Fruit fly (Drosophila melanogaster): Measurements from ENCODE around the gene PNKP.

DNA sequence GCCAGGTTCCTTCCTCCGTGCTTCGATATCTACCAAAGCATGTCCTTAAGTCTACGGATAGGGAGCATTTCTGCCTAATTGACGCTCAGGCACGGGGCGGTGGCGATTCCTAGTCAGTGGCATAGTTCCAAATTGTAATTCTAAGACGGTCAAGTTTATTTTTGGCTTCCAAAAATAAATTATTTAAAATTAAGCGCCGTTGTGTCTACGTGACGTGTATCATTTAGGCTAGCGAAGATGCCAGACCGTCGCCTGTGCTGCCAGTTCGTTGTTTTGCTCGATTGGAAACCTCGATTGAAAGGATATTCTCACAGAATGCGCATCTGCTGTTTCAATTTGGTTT lies 5.8 kb upstream of the PNKP start:
- no peak for TF ChIP-seq Hnf4 (GFP tag; optimal IDR thresholded peaks at IDR 0.05)
- TF ChIP-seq Rel (GFP tag; optimal IDR thresholded peaks at IDR 0.05), result no peak
- TF ChIP-seq Rel (tag; optimal IDR thresholded peaks at IDR 0.05), result no peak
- no peak for TF ChIP-seq OdsH (GFP tag; optimal IDR thresholded peaks at IDR 0.05)
- no peak for TF ChIP-seq Hr78 (GFP tag; optimal IDR thresholded peaks at IDR 0.05)
- TF ChIP-seq Sp1 (GFP tag; optimal IDR thresholded peaks at IDR 0.05), result no peak
- no peak for TF ChIP-seq jim (GFP tag; optimal IDR thresholded peaks at IDR 0.05)
- no peak for TF ChIP-seq br (GFP tag; optimal IDR thresholded peaks at IDR 0.05)
- TF ChIP-seq brk (GFP tag; optimal IDR thresholded peaks at IDR 0.05), result no peak
- TF ChIP-seq pan (optimal IDR thresholded peaks at IDR 0.05), result no peak
- no peak for TF ChIP-seq ey (GFP tag; optimal IDR thresholded peaks at IDR 0.05)
- TF ChIP-seq woc (GFP tag; optimal IDR thresholded peaks at IDR 0.05), result no peak
